Worm (Caenorhabditis elegans): ENCODE results near the gene sng-1.
"Not testable (repeated sequence)": the region's sequence is repeated elsewhere in the genome, so short reads cannot be mapped to it uniquely, and the experiment has no call there.

sng-1 gene

DNA sequence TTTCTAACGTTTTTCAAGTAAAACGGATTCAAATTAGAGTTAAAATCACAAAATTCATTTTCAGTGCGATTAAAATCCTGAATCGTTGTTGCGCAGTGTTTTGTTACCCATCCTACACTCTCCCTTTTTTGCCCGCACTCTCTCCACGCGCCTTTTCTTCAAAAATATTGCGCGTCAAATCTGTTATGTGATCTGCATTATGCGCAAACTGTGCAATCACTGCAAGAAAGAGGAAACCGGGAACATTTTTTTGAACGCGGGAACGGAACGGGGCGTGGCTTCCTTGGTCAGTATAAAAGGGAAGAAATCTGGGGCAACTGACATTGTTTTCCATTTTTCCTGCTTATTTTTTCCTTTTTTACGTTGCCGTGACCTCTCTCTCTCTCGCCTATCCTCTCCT, 13.0 kb downstream of the sng-1 start:
- TF ChIP-seq T22C8.4 (GFP tag; IDR thresholded peaks at IDR 0.05) (no peak), ztf-23 (GFP tag; IDR thresholded peaks at IDR 0.05) (no peak), tab-1 (GFP tag; IDR thresholded peaks at IDR 0.05) (no peak), cog-1 (tag; optimal IDR thresholded peaks at IDR 0.05) (no peak), ref-1 (GFP tag; conservative IDR thresholded peaks at IDR 0.05) (no peak), flt-1 (GFP tag; IDR thresholded peaks at IDR 0.05) (no peak)

DNA sequence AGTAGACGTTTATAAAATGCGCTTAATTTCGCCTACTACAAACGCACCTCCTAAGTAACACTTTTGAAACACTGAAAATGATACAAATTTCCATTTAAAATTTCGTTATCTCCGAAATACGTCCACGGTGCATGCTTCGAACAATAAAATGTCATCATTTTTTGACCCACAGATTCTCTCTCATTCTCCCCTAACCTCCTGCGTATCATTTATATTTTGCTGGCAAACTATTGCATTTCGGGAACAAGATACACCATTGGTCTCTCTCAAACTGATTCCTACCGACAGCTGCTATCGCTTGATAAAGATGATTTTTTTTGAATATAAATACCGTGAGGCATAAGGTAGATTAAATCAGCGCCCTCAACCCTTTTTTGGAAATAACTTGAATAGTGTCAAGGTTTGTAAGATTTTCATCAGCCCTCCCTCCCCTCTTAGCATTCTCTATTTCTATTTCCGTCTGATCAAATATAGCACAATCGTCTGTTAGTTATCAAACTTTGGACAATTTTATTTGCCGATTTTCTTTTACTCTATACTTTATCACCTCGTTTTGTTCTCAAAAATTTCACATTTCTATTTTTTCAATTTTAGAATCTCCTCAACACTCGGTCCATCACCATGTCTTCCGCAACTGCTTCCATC, 13.6 kb downstream of the sng-1 start, which contains the start of gene C07D8.6:
TSS of gene C07D8.6 (plus strand) at position 595 of the 645 bp plus-strand sequence.
- no peak for TF ChIP-seq cog-1 (tag; optimal IDR thresholded peaks at IDR 0.05)
- no peak for TF ChIP-seq ztf-23 (GFP tag; IDR thresholded peaks at IDR 0.05)
- TF ChIP-seq T22C8.4 (GFP tag; IDR thresholded peaks at IDR 0.05): no peak
- no peak for TF ChIP-seq flt-1 (GFP tag; IDR thresholded peaks at IDR 0.05)
- no peak for TF ChIP-seq klf-2 (GFP tag; conservative IDR thresholded peaks at IDR 0.05)
- no peak for TF ChIP-seq tab-1 (GFP tag; IDR thresholded peaks at IDR 0.05)
- no peak for TF ChIP-seq ztf-29 (GFP tag; IDR thresholded peaks at IDR 0.05)
- TF ChIP-seq med-1 (GFP tag; optimal IDR thresholded peaks at IDR 0.05; ENCODE audit: insufficient read depth): no peak
- no peak for TF ChIP-seq ref-1 (GFP tag; conservative IDR thresholded peaks at IDR 0.05)

DNA sequence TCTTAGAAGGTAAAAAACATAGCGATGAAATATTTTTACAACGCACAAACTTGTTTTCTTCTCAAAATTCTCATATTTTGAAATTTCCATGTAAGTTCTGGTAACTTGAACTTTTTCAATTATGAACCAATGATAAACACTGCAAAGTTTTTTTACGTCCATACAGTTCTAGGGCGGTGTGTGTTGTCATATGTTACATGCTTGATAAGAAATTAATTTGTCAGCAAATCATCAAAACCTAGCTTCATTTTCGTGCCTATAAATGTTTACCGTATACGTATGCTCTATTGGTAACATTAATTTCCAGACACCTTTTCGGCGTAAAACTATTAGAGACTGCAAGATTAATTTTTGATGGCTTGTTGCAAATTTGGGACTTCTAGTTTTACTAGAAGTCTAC, 15.8 kb downstream of the sng-1 start:
- TF ChIP-seq ztf-29 (GFP tag; IDR thresholded peaks at IDR 0.05) (no peak), klf-2 (GFP tag; conservative IDR thresholded peaks at IDR 0.05) (no peak), flt-1 (GFP tag; IDR thresholded peaks at IDR 0.05) (no peak), med-1 (GFP tag; optimal IDR thresholded peaks at IDR 0.05; ENCODE audit: insufficient read depth) (no peak), ztf-23 (GFP tag; IDR thresholded peaks at IDR 0.05) (no peak), T22C8.4 (GFP tag; IDR thresholded peaks at IDR 0.05) (no peak), ref-1 (GFP tag; conservative IDR thresholded peaks at IDR 0.05) (no peak)

ce11 chrX:7343747-7344146, 16.3 kb downstream of the sng-1 start, which contains the start of gene C07D8.5:
C07D8.5 (plus strand) TSS chrX:7344047.
- TF ChIP-seq ztf-29 (GFP tag; IDR thresholded peaks at IDR 0.05) (no peak), flt-1 (GFP tag; IDR thresholded peaks at IDR 0.05) (no peak), med-1 (GFP tag; optimal IDR thresholded peaks at IDR 0.05; ENCODE audit: insufficient read depth) (no peak), klf-2 (GFP tag; conservative IDR thresholded peaks at IDR 0.05) (no peak), cog-1 (tag; optimal IDR thresholded peaks at IDR 0.05) (no peak), ref-1 (GFP tag; conservative IDR thresholded peaks at IDR 0.05) (no peak), tab-1 (GFP tag; IDR thresholded peaks at IDR 0.05) (no peak), T22C8.4 (GFP tag; IDR thresholded peaks at IDR 0.05) (no peak), ztf-23 (GFP tag; IDR thresholded peaks at IDR 0.05) (no peak)

- TF ChIP-seq klf-2 (GFP tag; conservative IDR thresholded peaks at IDR 0.05); ztf-23 (GFP tag; IDR thresholded peaks at IDR 0.05); tab-1 (GFP tag; IDR thresholded peaks at IDR 0.05): not testable (repeated sequence)
Observed at ce11 chrX:7365267-7365666, 37.9 kb downstream of the sng-1 start, which contains the start of gene C56G3.2. C56G3.2 (plus strand) TSS chrX:7365567.

DNA sequence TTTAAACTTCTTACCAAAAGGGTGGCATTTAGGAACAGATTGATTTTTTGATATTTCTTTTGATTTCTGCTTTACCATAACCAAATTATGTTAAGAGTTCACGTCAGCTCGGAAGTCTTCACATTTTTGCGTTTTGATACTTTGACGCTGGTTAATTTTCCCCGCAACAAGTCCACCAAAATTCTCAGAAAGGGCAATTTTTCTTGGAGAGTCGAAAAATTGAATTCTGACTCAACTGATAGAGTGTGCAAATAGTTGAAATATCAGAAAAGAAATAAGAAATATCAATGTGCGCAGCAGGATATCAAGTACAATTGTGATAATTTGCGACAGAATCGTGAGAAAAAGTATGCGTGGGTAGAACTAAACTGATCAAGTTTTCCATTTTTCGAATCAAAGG, 42.4 kb downstream of the sng-1 start:
- TF ChIP-seq T22C8.4 (GFP tag; IDR thresholded peaks at IDR 0.05): no peak

ce11 chrX:7371945-7372344, 44.5 kb downstream of the sng-1 start:
- TF ChIP-seq ztf-29 (GFP tag; IDR thresholded peaks at IDR 0.05): no peak
- no peak for TF ChIP-seq cog-1 (tag; optimal IDR thresholded peaks at IDR 0.05)
- TF ChIP-seq T22C8.4 (GFP tag; IDR thresholded peaks at IDR 0.05): no peak
- no peak for TF ChIP-seq flt-1 (GFP tag; IDR thresholded peaks at IDR 0.05)
- no peak for TF ChIP-seq klf-2 (GFP tag; conservative IDR thresholded peaks at IDR 0.05)
- no peak for TF ChIP-seq med-1 (GFP tag; optimal IDR thresholded peaks at IDR 0.05; ENCODE audit: insufficient read depth)
- TF ChIP-seq tab-1 (GFP tag; IDR thresholded peaks at IDR 0.05): no peak

DNA sequence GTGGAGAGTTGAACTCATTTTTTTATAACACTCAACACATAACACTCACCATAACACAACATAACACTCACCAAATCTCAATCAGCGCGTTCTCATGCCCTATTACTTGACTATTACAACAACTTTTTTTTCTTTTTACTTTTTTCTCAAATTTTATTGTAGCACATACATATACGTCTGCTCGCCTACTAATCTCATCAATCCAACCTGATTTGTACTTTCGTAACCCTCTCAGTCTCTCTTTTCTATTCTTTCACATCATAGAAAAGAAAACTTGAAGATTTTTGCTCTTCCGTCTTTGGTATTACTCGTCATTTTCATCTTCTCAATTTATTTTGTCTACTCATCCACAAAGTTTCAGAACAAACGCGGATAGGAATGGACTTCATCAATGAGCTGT, 49.5 kb downstream of the sng-1 start, which contains the start of gene npr-8:
TSS of gene npr-8 (plus strand) at position 362 of the 400 bp plus-strand sequence.
- TF ChIP-seq klf-2 (GFP tag; conservative IDR thresholded peaks at IDR 0.05) (no peak), flt-1 (GFP tag; IDR thresholded peaks at IDR 0.05) (no peak), med-1 (GFP tag; optimal IDR thresholded peaks at IDR 0.05; ENCODE audit: insufficient read depth) (no peak)

- TF ChIP-seq ztf-29 (GFP tag; IDR thresholded peaks at IDR 0.05) (no peak), flt-1 (GFP tag; IDR thresholded peaks at IDR 0.05) (no peak), ref-1 (GFP tag; conservative IDR thresholded peaks at IDR 0.05) (no peak), klf-2 (GFP tag; conservative IDR thresholded peaks at IDR 0.05) (no peak), tab-1 (GFP tag; IDR thresholded peaks at IDR 0.05) (no peak), ztf-23 (GFP tag; IDR thresholded peaks at IDR 0.05) (no peak), cog-1 (tag; optimal IDR thresholded peaks at IDR 0.05) (no peak), T22C8.4 (GFP tag; IDR thresholded peaks at IDR 0.05) (no peak), med-1 (GFP tag; optimal IDR thresholded peaks at IDR 0.05; ENCODE audit: insufficient read depth) (no peak)
Observed at ce11 chrX:7378608-7379007, 51.2 kb downstream of the sng-1 start.

All from whole organism, midembryonic.